Worm (Caenorhabditis elegans): ENCODE data around the gene ttr-54.

- no peak for TF ChIP-seq pag-3 (tag; optimal IDR thresholded peaks at IDR 0.05; ENCODE audit: borderline replicate concordance)
- no peak for TF ChIP-seq hlh-30 (tag; optimal IDR thresholded peaks at IDR 0.05; ENCODE audit: insufficient read depth)
- no peak for TF ChIP-seq unc-3 (GFP tag; conservative IDR thresholded peaks at IDR 0.05)
- TF ChIP-seq unc-3 (tag; optimal IDR thresholded peaks at IDR 0.05) = no peak
- TF ChIP-seq ceh-19 (GFP tag; optimal IDR thresholded peaks at IDR 0.05) = no peak
- peak; percentile 25 for TF ChIP-seq pqm-1 (tag; optimal IDR thresholded peaks at IDR 0.05)
- no peak for TF ChIP-seq ztf-16 (tag; optimal IDR thresholded peaks at IDR 0.05)
- no peak for TF ChIP-seq unc-55 (GFP tag; optimal IDR thresholded peaks at IDR 0.05)
- no peak for TF ChIP-seq fkh-10 (GFP tag; optimal IDR thresholded peaks at IDR 0.05)
- TF ChIP-seq nfya-1 (tag; optimal IDR thresholded peaks at IDR 0.05) = peak; percentile 39
Measured at ce11 chrIV:10174932-10175732, 19.6 kb downstream of the ttr-54 start.
